Fruit fly (Drosophila melanogaster): ENCODE measurements around the gene sim.

DNA sequence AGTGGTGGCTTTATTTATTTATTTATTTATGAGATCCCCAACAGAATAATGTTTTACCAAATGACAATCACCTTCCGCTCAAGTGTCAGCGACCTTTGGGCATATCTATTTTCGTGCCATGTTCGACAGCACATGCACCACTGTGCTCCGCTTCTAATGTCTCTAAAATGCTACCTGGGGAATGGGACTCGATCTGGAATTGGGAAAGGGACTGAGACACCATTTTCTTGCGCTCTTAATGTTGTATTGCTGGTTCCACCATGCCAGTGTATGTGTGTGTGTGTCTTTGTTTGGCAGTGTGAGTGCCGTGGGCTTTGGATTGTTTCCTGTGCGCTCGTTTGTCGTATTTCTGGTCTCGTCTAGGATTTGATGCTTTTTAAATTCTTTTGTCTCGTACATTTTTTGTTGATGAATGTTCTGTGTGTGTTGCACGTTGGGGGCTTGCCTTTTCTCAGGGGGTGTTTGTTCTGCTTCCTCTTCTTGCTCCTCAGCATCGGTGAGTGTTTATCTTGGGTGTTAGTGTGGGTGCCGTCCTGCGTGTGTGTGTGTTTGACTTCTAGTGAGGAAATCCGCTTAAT is 7.7 kb downstream of the sim start:
- no peak for TF ChIP-seq CG14711 (tag; optimal IDR thresholded peaks at IDR 0.05)
- TF ChIP-seq Clk (GFP tag; optimal IDR thresholded peaks at IDR 0.05) = no peak
- no peak for TF ChIP-seq Crg-1 (GFP tag; optimal IDR thresholded peaks at IDR 0.05)
- no peak for TF ChIP-seq CG12768 (GFP tag; optimal IDR thresholded peaks at IDR 0.05)
- TF ChIP-seq bab1 (GFP tag; optimal IDR thresholded peaks at IDR 0.05) = no peak
- no peak for TF ChIP-seq Mnt (GFP tag; optimal IDR thresholded peaks at IDR 0.05)
- no peak for TF ChIP-seq CG1620 (GFP tag; optimal IDR thresholded peaks at IDR 0.05)
- no peak for TF ChIP-seq Hr96 (GFP tag; optimal IDR thresholded peaks at IDR 0.05)
- TF ChIP-seq CG7045 (GFP tag; optimal IDR thresholded peaks at IDR 0.05) = no peak
- no peak for TF ChIP-seq cic (GFP tag; optimal IDR thresholded peaks at IDR 0.05)
- TF ChIP-seq kay (GFP tag; ENCODE audit: borderline replicate concordance) = no peak
- no peak for TF ChIP-seq toe (GFP tag; optimal IDR thresholded peaks at IDR 0.05)
- no peak for TF ChIP-seq CG5204 (GFP tag; optimal IDR thresholded peaks at IDR 0.05)
- no peak for TF ChIP-seq CG7101 (tag; optimal IDR thresholded peaks at IDR 0.05)

Measured in whole organism, adult.